Fruit fly (Drosophila melanogaster) whole organism, pupa: ENCODE results near the gene Ac76E.

Experiments
- CG10348 ChIP-seq: fragments of 200-800 bp; sonication (Bioruptor generic); IDR thresholded peaks from 2 replicates; pipeline ENCODE4 v1.3.6; 2022; ENCODE audit warnings: missing biosample characterization, missing genetic modification characterization
- CG12605 ChIP-seq: fragments of 200-800 bp; sonication (Bioruptor generic); IDR thresholded peaks from 2 replicates; pipeline ENCODE4 v1.3.6; 2022; ENCODE audit warnings: missing biosample characterization, missing genetic modification characterization
- CG13204 ChIP-seq: fragments of 200-800 bp; sonication (Bioruptor generic); optimal IDR thresholded peaks from 2 replicates; lab custom pipeline; 2018; ENCODE audit warnings: missing biosample characterization, mild to moderate bottlenecking, missing genetic modification characterization, moderate library complexity
- CG14655 ChIP-seq: fragments of 200-800 bp; sonication (Bioruptor generic); optimal IDR thresholded peaks from 3 replicates; lab custom pipeline; 2017; ENCODE audit warnings: mild to moderate bottlenecking, missing biosample characterization, missing genetic modification reagents, missing genetic modification characterization
- CG15710 ChIP-seq: fragments of 200-800 bp; sonication (Bioruptor generic); optimal IDR thresholded peaks from 2 replicates; lab custom pipeline; 2018; ENCODE audit warnings: missing biosample characterization, mild to moderate bottlenecking, missing genetic modification characterization, moderate library complexity
- CG17806 ChIP-seq: fragments of 200-800 bp; sonication (Bioruptor generic); optimal IDR thresholded peaks from 2 replicates; lab custom pipeline; 2018; ENCODE audit warnings: missing biosample characterization, mild to moderate bottlenecking, missing genetic modification characterization, moderate library complexity
- CG32121 ChIP-seq: fragments of 200-800 bp; sonication (Bioruptor generic); IDR thresholded peaks from 2 replicates; pipeline ENCODE4 v1.3.6; 2022; ENCODE audit warnings: missing biosample characterization, missing genetic modification characterization
- CG34367 ChIP-seq: fragments of 200-800 bp; sonication (Bioruptor generic); optimal IDR thresholded peaks from 2 replicates; lab custom pipeline; 2018; ENCODE audit warnings: missing biosample characterization, mild to moderate bottlenecking, missing genetic modification characterization
- CG4496 ChIP-seq: fragments of 200-800 bp; sonication (Bioruptor generic); IDR thresholded peaks from 3 replicates; pipeline ENCODE4 v1.3.6; 2022; ENCODE audit warnings: missing biosample characterization, missing genetic modification characterization
- CG8159 ChIP-seq: fragments of 200-800 bp; sonication (Bioruptor generic); optimal IDR thresholded peaks from 3 replicates; lab custom pipeline; 2018; ENCODE audit warnings: missing biosample characterization, mild to moderate bottlenecking, missing genetic modification characterization, moderate library complexity
- CG8301 ChIP-seq: fragments of 200-800 bp; sonication (Bioruptor generic); optimal IDR thresholded peaks from 2 replicates; lab custom pipeline; 2018; ENCODE audit warnings: missing biosample characterization, mild to moderate bottlenecking, missing genetic modification characterization
- CG9948 ChIP-seq: fragments of 200-800 bp; sonication (Bioruptor generic); optimal IDR thresholded peaks from 2 replicates; lab custom pipeline; 2018; ENCODE audit warnings: missing biosample characterization, mild to moderate bottlenecking, missing genetic modification characterization, moderate library complexity
- D1 ChIP-seq: fragments of 200-800 bp; sonication (Bioruptor generic); optimal IDR thresholded peaks from 2 replicates; lab custom pipeline; 2018; ENCODE audit warnings: missing biosample characterization, mild to moderate bottlenecking, missing genetic modification characterization, moderate library complexity
- EcR ChIP-seq: fragments of 200-800 bp; sonication (Bioruptor generic); optimal IDR thresholded peaks from 3 replicates; lab custom pipeline; 2019; ENCODE audit warnings: missing biosample characterization, missing genetic modification characterization, mild to moderate bottlenecking, moderate library complexity, missing genetic modification reagents
- Ets98B ChIP-seq: fragments of 200-800 bp; sonication (Bioruptor generic); IDR thresholded peaks from 2 replicates; pipeline ENCODE4 v1.3.6; 2022; ENCODE audit warnings: missing biosample characterization, missing genetic modification characterization
- Pif1A ChIP-seq: fragments of 200-800 bp; sonication (Bioruptor generic); optimal IDR thresholded peaks from 3 replicates; lab custom pipeline; 2016; ENCODE audit warnings: missing biosample characterization, missing genetic modification characterization
- Pif1B ChIP-seq: fragments of 200-800 bp; sonication (Bioruptor generic); optimal IDR thresholded peaks from 3 replicates; lab custom pipeline; 2016; ENCODE audit warnings: missing biosample characterization, missing genetic modification characterization
- Snoo ChIP-seq: fragments of 200-800 bp; sonication (Bioruptor generic); optimal IDR thresholded peaks from 3 replicates; lab custom pipeline; 2017; ENCODE audit warnings: missing biosample characterization, mild to moderate bottlenecking, missing genetic modification characterization, inconsistent platforms
- fd96Ca ChIP-seq: fragments of 200-800 bp; sonication (Bioruptor generic); IDR thresholded peaks from 3 replicates; pipeline ENCODE4 v1.3.6; 2022; ENCODE audit warnings: missing biosample characterization, missing genetic modification characterization
- gl ChIP-seq: fragments of 200-800 bp; sonication (Bioruptor generic); optimal IDR thresholded peaks from 2 replicates; lab custom pipeline; 2018; ENCODE audit warnings: missing biosample characterization, mild to moderate bottlenecking, missing genetic modification characterization
- rn ChIP-seq: fragments of 200-800 bp; sonication (Bioruptor generic); IDR thresholded peaks from 2 replicates; pipeline ENCODE4 v1.3.6; 2022; ENCODE audit warnings: missing biosample characterization, missing genetic modification characterization

Ac76E gene

dm6 chr3L:19898547-19899282 is 40.4 kb upstream of the Ac76E start:
- no peak for TF ChIP-seq CG12605 (GFP tag; lab: Robert Waterston, UW)
- TF ChIP-seq Snoo (tag; lab: Kevin White, UChicago), result no peak
- peak; percentile 38 for TF ChIP-seq CG8159 (tag; lab: Kevin White, UChicago)
- TF ChIP-seq CG32121 (GFP tag; lab: Robert Waterston, UW), result no peak
- peak; percentile 96 for TF ChIP-seq EcR (GFP tag; lab: Kevin White, UChicago)
- TF ChIP-seq Pif1A (GFP tag; lab: Kevin White, UChicago), result peak; percentile 71
- peak; percentile 29 for TF ChIP-seq D1 (tag; lab: Kevin White, UChicago)
- TF ChIP-seq CG14655, result peak; percentile 67
- peak; percentile 64; the same call in 2 of the 3 replicates for TF ChIP-seq CG4496
- no peak for TF ChIP-seq fd96Ca
- peak; percentile 40 for TF ChIP-seq CG15710 (tag; lab: Kevin White, UChicago)
- no peak for TF ChIP-seq CG13204 (GFP tag; lab: Kevin White, UChicago)
- peak; percentile 51 for TF ChIP-seq Pif1B
- TF ChIP-seq CG10348 (GFP tag; lab: Robert Waterston, UW), result no peak
- no peak for TF ChIP-seq Ets98B (GFP tag; lab: Robert Waterston, UW)
- peak; percentile 57 for TF ChIP-seq CG8301 (tag; lab: Kevin White, UChicago)
- TF ChIP-seq CG9948, result peak; percentile 69
- TF ChIP-seq rn (GFP tag; lab: Robert Waterston, UW), result no peak
- peak; percentile 29 for TF ChIP-seq CG34367
- TF ChIP-seq gl (tag; lab: Kevin White, UChicago), result no peak
- peak; percentile 48 for TF ChIP-seq CG17806 (tag; lab: Kevin White, UChicago)

- TF ChIP-seq Ets98B (GFP tag; lab: Robert Waterston, UW), result no peak
- TF ChIP-seq Pif1A (GFP tag; lab: Kevin White, UChicago), result no peak
- peak; percentile 25 for TF ChIP-seq CG13204 (GFP tag; lab: Kevin White, UChicago)
- peak; percentile 74 for TF ChIP-seq EcR (GFP tag; lab: Kevin White, UChicago)
These were observed 39.7 kb upstream of the Ac76E start for dm6 chr3L:19899308-19899927.

DNA sequence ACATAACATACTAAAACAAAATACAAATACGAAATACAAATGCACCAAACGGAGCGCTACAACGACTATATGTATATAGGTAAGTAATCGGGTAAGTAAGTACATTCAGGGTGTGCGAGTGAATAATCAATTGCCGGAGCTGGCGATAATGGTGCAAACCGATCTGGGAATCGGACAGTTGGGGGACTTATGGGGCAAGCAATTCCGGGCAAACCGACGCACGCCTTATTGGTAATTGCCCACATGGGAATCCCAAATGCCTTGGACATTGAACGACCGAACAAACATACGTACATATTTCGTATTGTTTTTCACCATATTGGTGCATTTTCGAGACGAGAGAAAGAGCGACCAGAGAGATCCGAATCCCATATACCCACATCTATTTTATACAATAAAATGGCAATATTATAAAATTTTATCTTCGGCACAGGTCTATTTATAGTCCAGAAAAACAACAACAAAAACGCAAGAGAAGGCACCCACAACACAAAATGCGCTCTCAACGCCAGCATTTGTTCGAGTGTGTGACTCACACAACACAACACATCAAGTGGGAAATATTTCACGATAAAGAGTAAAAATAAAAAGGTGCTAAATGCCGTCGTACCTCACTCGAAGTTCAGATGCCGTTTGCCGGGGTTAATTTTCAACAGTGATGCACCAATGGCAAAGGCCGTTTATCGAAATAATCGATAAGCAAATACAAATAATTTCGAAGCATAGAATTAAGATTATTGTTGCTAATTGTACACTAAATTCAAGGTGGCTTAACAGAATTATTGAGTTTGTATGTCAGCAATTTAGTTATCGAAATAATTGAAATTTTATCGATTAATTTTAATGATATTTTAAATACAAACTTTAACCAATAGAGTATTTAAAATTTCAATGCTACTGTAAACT is 38.6 kb upstream of the Ac76E start:
- no peak for TF ChIP-seq CG8159 (tag; lab: Kevin White, UChicago)
- 0 out of 3 replicates have a peak, but pooled peaks have one; percentile 23 for TF ChIP-seq CG4496

- TF ChIP-seq CG14655 (no peak), EcR (GFP tag; lab: Kevin White, UChicago) (peak; percentile 39)
- TF ChIP-seq, all 21 proteins: peak for 1
These were observed 37.4 kb upstream of the Ac76E start for dm6 chr3L:19901486-19902255.

- TF ChIP-seq Pif1A (GFP tag; lab: Kevin White, UChicago), result peak; percentile 98
- TF ChIP-seq CG17806 (tag; lab: Kevin White, UChicago), result peak; percentile 99
- TF ChIP-seq CG14655, result peak; percentile 95
- peak; percentile 95 for TF ChIP-seq rn (GFP tag; lab: Robert Waterston, UW)
- TF ChIP-seq Ets98B (GFP tag; lab: Robert Waterston, UW), result peak; percentile 95
- peak; percentile 95 for TF ChIP-seq Snoo (tag; lab: Kevin White, UChicago)
- TF ChIP-seq CG34367, result peak; percentile 98
- peak; percentile 97 for TF ChIP-seq CG32121 (GFP tag; lab: Robert Waterston, UW)
- peak; percentile 97 for TF ChIP-seq CG9948
- peak; percentile 97 for TF ChIP-seq Pif1B
- TF ChIP-seq gl (tag; lab: Kevin White, UChicago), result peak; percentile 97
- peak; percentile 80 for TF ChIP-seq D1 (tag; lab: Kevin White, UChicago)
- peak; percentile 93 for TF ChIP-seq CG8301 (tag; lab: Kevin White, UChicago)
- peak; percentile 92 for TF ChIP-seq CG8159 (tag; lab: Kevin White, UChicago)
- peak; percentile 98 for TF ChIP-seq CG4496
- TF ChIP-seq CG12605 (GFP tag; lab: Robert Waterston, UW), result peak; percentile 92
- peak; percentile 98 for TF ChIP-seq fd96Ca
- TF ChIP-seq CG13204 (GFP tag; lab: Kevin White, UChicago), result peak; percentile 95
- TF ChIP-seq EcR (GFP tag; lab: Kevin White, UChicago), result peak; percentile 31
- peak; percentile 98 for TF ChIP-seq CG15710 (tag; lab: Kevin White, UChicago)
- TF ChIP-seq CG10348 (GFP tag; lab: Robert Waterston, UW), result peak; percentile 90
These were observed 36.3 kb upstream of the Ac76E start for dm6 chr3L:19902560-19903399.
